Fruit fly (Drosophila melanogaster) whole organism, embryonic: ENCODE data around the gene CG4629.

Source experiments
- BtbVII ChIP-seq: fragments of 200-800 bp; sonication (Bioruptor generic); optimal IDR thresholded peaks from 3 replicates; lab custom pipeline; 2017; ENCODE audit warnings: missing biosample characterization, mild to moderate bottlenecking, missing genetic modification characterization
- CG10209 ChIP-seq: fragments of 200-800 bp; sonication (Bioruptor generic); optimal IDR thresholded peaks from 3 replicates; lab custom pipeline; 2017; ENCODE audit warnings: missing biosample characterization, mild to moderate bottlenecking, missing genetic modification characterization, missing genetic modification reagents
- CG11695 ChIP-seq: fragments of 200-800 bp; sonication (Bioruptor generic); IDR thresholded peaks from 3 replicates; pipeline ENCODE4 v1.3.6; 2022; ENCODE audit warnings: missing biosample characterization, missing genetic modification characterization
- CG13775 ChIP-seq: fragments of 200-800 bp; sonication (Bioruptor generic); optimal IDR thresholded peaks from 3 replicates; lab custom pipeline; 2017; ENCODE audit warnings: missing biosample characterization, mild to moderate bottlenecking, missing genetic modification characterization
- CG14050 ChIP-seq: fragments of 200-800 bp; sonication (Bioruptor generic); IDR thresholded peaks from 3 replicates; pipeline ENCODE4 v1.3.6; 2022; ENCODE audit warnings: missing biosample characterization, missing genetic modification characterization
- CG14667 ChIP-seq: fragments of 200-800 bp; sonication (Bioruptor generic); IDR thresholded peaks from 2 replicates; pipeline ENCODE4 v1.3.6; 2022; ENCODE audit warnings: missing biosample characterization, missing genetic modification characterization
- CG1529 ChIP-seq: fragments of 200-800 bp; sonication (Bioruptor generic); optimal IDR thresholded peaks from 3 replicates; lab custom pipeline; 2018; ENCODE audit warnings: missing biosample characterization, missing genetic modification characterization
- CG15479 ChIP-seq: fragments of 200-800 bp; sonication (Bioruptor generic); optimal IDR thresholded peaks from 3 replicates; lab custom pipeline; 2019; ENCODE audit warnings: missing biosample characterization, mild to moderate bottlenecking, missing genetic modification characterization, moderate library complexity
- CG17328 ChIP-seq: fragments of 200-800 bp; sonication (Bioruptor generic); IDR thresholded peaks from 2 replicates; pipeline ENCODE4 v1.3.6; 2022; ENCODE audit warnings: missing biosample characterization, missing genetic modification characterization
- CG17829 ChIP-seq: fragments of 200-800 bp; optimal IDR thresholded peaks from 2 replicates; lab custom pipeline; 2019; ENCODE audit warnings: missing biosample characterization, mild to moderate bottlenecking, missing genetic modification characterization, moderate library complexity
- CG18262 ChIP-seq: fragments of 200-800 bp; optimal IDR thresholded peaks from 3 replicates; lab custom pipeline; 2019; ENCODE audit warnings: missing biosample characterization, mild to moderate bottlenecking, missing genetic modification characterization, moderate library complexity
- CG18599 ChIP-seq: fragments of 200-800 bp; sonication (Bioruptor generic); optimal IDR thresholded peaks from 3 replicates; lab custom pipeline; 2017; ENCODE audit warnings: missing biosample characterization, missing genetic modification characterization, mild to moderate bottlenecking, moderate library complexity, missing genetic modification reagents
- CG2116 ChIP-seq: fragments of 200-800 bp; sonication (Bioruptor generic); optimal IDR thresholded peaks from 3 replicates; lab custom pipeline; 2018; ENCODE audit warnings: missing biosample characterization, mild to moderate bottlenecking, missing genetic modification characterization
- CG3163 ChIP-seq: fragments of 200-800 bp; sonication (Bioruptor generic); optimal IDR thresholded peaks from 3 replicates; lab custom pipeline; 2016; ENCODE audit warnings: missing biosample characterization, missing genetic modification characterization
- CG32532 ChIP-seq: fragments of 200-800 bp; sonication (Bioruptor generic); IDR thresholded peaks from 2 replicates; pipeline ENCODE4 v1.3.6; 2022; ENCODE audit warnings: missing biosample characterization, missing genetic modification characterization
- CG32767 ChIP-seq: fragments of 200-800 bp; sonication (Bioruptor generic); IDR thresholded peaks from 2 replicates; pipeline ENCODE4 v1.3.6; 2022; ENCODE audit warnings: missing biosample characterization, missing genetic modification characterization
- CG3407 ChIP-seq: fragments of 200-800 bp; sonication (Bioruptor generic); optimal IDR thresholded peaks from 2 replicates; lab custom pipeline; 2018; ENCODE audit warnings: missing biosample characterization, mild to moderate bottlenecking, missing genetic modification characterization
- CG7357 ChIP-seq: fragments of 200-800 bp; sonication (Bioruptor generic); IDR thresholded peaks from 3 replicates; pipeline ENCODE4 v1.3.6; 2022; ENCODE audit warnings: missing biosample characterization, missing genetic modification characterization
- CG7786 ChIP-seq: fragments of 200-800 bp; sonication (Bioruptor generic); optimal IDR thresholded peaks from 2 replicates; lab custom pipeline; 2016; ENCODE audit warnings: missing biosample characterization, missing genetic modification characterization
- CG7963 ChIP-seq: fragments of 200-800 bp; sonication (Bioruptor generic); IDR thresholded peaks from 3 replicates; pipeline ENCODE4 v1.3.6; 2022; ENCODE audit warnings: missing biosample characterization, missing genetic modification characterization; ENCODE audit not compliant: partially characterized antibody
- CkIIα-i1 ChIP-seq: fragments of 200-800 bp; sonication (Bioruptor generic); IDR thresholded peaks from 2 replicates; pipeline ENCODE4 v1.3.6; 2022; ENCODE audit warnings: missing biosample characterization, missing genetic modification characterization
- Dll ChIP-seq: fragments of 200-800 bp; sonication (Bioruptor generic); IDR thresholded peaks from 4 replicates; pipeline ENCODE4 v1.3.6; 2022; ENCODE audit warnings: missing biosample characterization, missing genetic modification characterization; ENCODE audit not compliant: partially characterized antibody
- E2f1 ChIP-seq: fragments of 200-800 bp; sonication (Bioruptor generic); IDR thresholded peaks from 2 replicates; pipeline ENCODE4 v1.3.6; 2022; ENCODE audit warnings: missing biosample characterization, missing genetic modification characterization
- Eip74EF ChIP-seq, 2 experiments: fragments of 200-800 bp in 1 of 2; fragments of >200 bp in 1 of 2; sonication (Bioruptor generic) in 1 of 2; optimal IDR thresholded peaks; 2 replicates each; lab custom pipeline; 2017 to 2019; ENCODE audit warnings: missing biosample characterization in 2 of 2, missing genetic modification characterization in 2 of 2, mild to moderate bottlenecking in 1 of 2, moderate library complexity in 1 of 2
- Ets65A ChIP-seq: fragments of 200-800 bp; sonication (Bioruptor generic); peaks from one replicate; lab custom pipeline; 2016; ENCODE audit warnings: missing biosample characterization, missing genetic modification characterization
- Pdp1 ChIP-seq, 2 experiments: fragments of 200-800 bp; sonication (Bioruptor generic); optimal IDR thresholded peaks; 3 replicates each; lab custom pipeline; 2016; ENCODE audit warnings: missing biosample characterization in 2 of 2, missing genetic modification characterization in 2 of 2, mild to moderate bottlenecking in 1 of 2, moderate library complexity in 1 of 2
- Taf1 ChIP-seq: fragments of 200-800 bp; sonication (Bioruptor generic); IDR thresholded peaks from 2 replicates; pipeline ENCODE4 v1.3.6; 2022; ENCODE audit warnings: missing biosample characterization, missing genetic modification characterization
- amos ChIP-seq: fragments of 200-800 bp; sonication (Bioruptor generic); IDR thresholded peaks from 2 replicates; pipeline ENCODE4 v1.3.6; 2022; ENCODE audit warnings: missing biosample characterization, missing genetic modification characterization; ENCODE audit not compliant: partially characterized antibody
- ash1 ChIP-seq: fragments of 200-800 bp; sonication (Bioruptor generic); optimal IDR thresholded peaks from 2 replicates; lab custom pipeline; 2018; ENCODE audit warnings: missing biosample characterization, mild to moderate bottlenecking, missing genetic modification characterization
- bowl ChIP-seq: fragments of 200-800 bp; sonication (Bioruptor generic); IDR thresholded peaks from 2 replicates; pipeline ENCODE4 v1.3.6; 2022; ENCODE audit warnings: missing biosample characterization, missing genetic modification characterization
- cad ChIP-seq: fragments of >200 bp; optimal IDR thresholded peaks from 2 replicates; lab custom pipeline; 2017; ENCODE audit warnings: missing biosample characterization, missing genetic modification characterization
- chinmo ChIP-seq: fragments of 200-800 bp; sonication (Bioruptor generic); IDR thresholded peaks from 4 replicates; pipeline ENCODE4 v1.3.6; 2022; ENCODE audit warnings: missing biosample characterization, missing genetic modification characterization; ENCODE audit not compliant: partially characterized antibody
- cwo ChIP-seq: fragments of 200-800 bp; sonication (Bioruptor generic); optimal IDR thresholded peaks from 3 replicates; lab custom pipeline; 2017; ENCODE audit warnings: missing biosample characterization, missing genetic modification characterization, mild to moderate bottlenecking, moderate library complexity, missing genetic modification reagents
- disco-r ChIP-seq: fragments of 200-800 bp; sonication (Bioruptor generic); optimal IDR thresholded peaks from 2 replicates; lab custom pipeline; 2016; ENCODE audit warnings: missing biosample characterization, missing genetic modification characterization
- dysf ChIP-seq: fragments of 200-800 bp; sonication (Bioruptor generic); IDR thresholded peaks from 3 replicates; pipeline ENCODE4 v1.3.6; 2022; ENCODE audit warnings: missing biosample characterization, missing genetic modification characterization
- gro ChIP-seq: fragments of 200-800 bp; sonication (Bioruptor generic); optimal IDR thresholded peaks from 2 replicates; lab custom pipeline; 2016; ENCODE audit warnings: missing biosample characterization, missing genetic modification characterization
- ind ChIP-seq: fragments of 200-800 bp; sonication (Bioruptor generic); optimal IDR thresholded peaks from 3 replicates; lab custom pipeline; 2016; ENCODE audit warnings: missing biosample characterization, missing genetic modification characterization
- inv ChIP-seq: fragments of 200-800 bp; sonication (Bioruptor generic); IDR thresholded peaks from 2 replicates; pipeline ENCODE4 v1.3.6; 2022; ENCODE audit warnings: missing biosample characterization, missing genetic modification characterization; ENCODE audit not compliant: partially characterized antibody
- jigr1 ChIP-seq: fragments of 200-800 bp; sonication (Bioruptor generic); IDR thresholded peaks from 3 replicates; pipeline ENCODE4 v1.3.6; 2022; ENCODE audit warnings: missing biosample characterization, missing genetic modification characterization
- onecut ChIP-seq: fragments of 200-800 bp; sonication (Bioruptor generic); IDR thresholded peaks from 2 replicates; pipeline ENCODE4 v1.3.6; 2022; ENCODE audit warnings: missing biosample characterization, missing genetic modification characterization
- pan ChIP-seq, 4 experiments: fragments of >200 bp in 3 of 4; fragments of 200-800 bp in 1 of 4; sonication (Bioruptor generic) in 1 of 4; optimal IDR thresholded peaks in 3 of 4; IDR thresholded peaks in 1 of 4; 2 replicates each; pipeline versions ENCODE4 v1.3.6 to Lab custom; 2017 to 2022; ENCODE audit warnings: missing biosample characterization in 2 of 4, missing genetic modification characterization in 2 of 4, mixed read lengths in 1 of 4
- pfk ChIP-seq: fragments of 200-800 bp; sonication (Bioruptor generic); optimal IDR thresholded peaks from 2 replicates; lab custom pipeline; 2018; ENCODE audit warnings: missing biosample characterization, mild to moderate bottlenecking, missing genetic modification characterization, moderate library complexity
- pnt ChIP-seq: fragments of 200-800 bp; sonication (Bioruptor generic); optimal IDR thresholded peaks from 3 replicates; lab custom pipeline; 2016; ENCODE audit warnings: missing biosample characterization, missing genetic modification characterization
- ranshi ChIP-seq: fragments of 200-800 bp; sonication (Bioruptor generic); IDR thresholded peaks from 2 replicates; pipeline ENCODE4 v1.3.6; 2022; ENCODE audit warnings: missing biosample characterization, missing genetic modification characterization
- slbo ChIP-seq: fragments of 200-800 bp; sonication (Bioruptor generic); IDR thresholded peaks from 2 replicates; pipeline ENCODE4 v1.3.6; 2022; ENCODE audit warnings: missing biosample characterization, missing genetic modification characterization
- slp2 ChIP-seq: fragments of 200-800 bp; sonication (Bioruptor generic); optimal IDR thresholded peaks from 2 replicates; lab custom pipeline; 2016; ENCODE audit warnings: missing biosample characterization, missing genetic modification characterization
- sna ChIP-seq: fragments of 200-800 bp; sonication (Bioruptor generic); IDR thresholded peaks from 2 replicates; pipeline ENCODE4 v1.3.6; 2022; ENCODE audit warnings: missing biosample characterization, missing genetic modification characterization; ENCODE audit not compliant: partially characterized antibody
- sug ChIP-seq: fragments of 200-800 bp; optimal IDR thresholded peaks from 2 replicates; lab custom pipeline; 2019; ENCODE audit warnings: missing biosample characterization, mild to moderate bottlenecking, missing genetic modification characterization, moderate library complexity
- unpg ChIP-seq: fragments of 200-800 bp; sonication (Bioruptor generic); optimal IDR thresholded peaks from 3 replicates; lab custom pipeline; 2018; ENCODE audit warnings: missing biosample characterization, mild to moderate bottlenecking, missing genetic modification characterization, moderate library complexity
- vvl ChIP-seq: fragments of 200-800 bp; sonication (Bioruptor generic); IDR thresholded peaks from 2 replicates; pipeline ENCODE4 v1.3.6; 2022; ENCODE audit warnings: missing biosample characterization, missing genetic modification characterization

CG4629 gene

DNA sequence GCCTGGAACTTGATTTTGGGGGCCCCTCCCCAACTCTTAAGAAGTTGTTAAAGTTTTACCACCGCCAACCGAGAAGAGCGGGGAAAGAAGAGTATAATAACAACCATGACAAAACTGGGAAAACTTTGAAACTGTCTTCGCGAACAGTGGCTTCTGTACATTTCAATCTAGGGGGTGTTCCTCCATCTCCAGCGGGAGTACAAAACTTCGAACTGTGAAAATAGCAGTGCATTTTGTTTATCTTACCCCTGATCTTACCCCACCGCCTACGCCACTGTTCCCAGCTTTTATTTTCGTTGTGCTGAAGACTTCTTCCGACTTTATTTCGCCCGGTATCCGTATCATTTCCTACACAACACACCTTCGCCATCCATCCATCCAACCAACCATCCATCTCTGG, 31.4 kb downstream of the CG4629 start (continued):
- no peak for TF ChIP-seq CG17829 (tag; lab: Kevin White, UChicago)
- peak; percentile 10 for TF ChIP-seq CG7786 (GFP tag; lab: Kevin White, UChicago)
- no peak for TF ChIP-seq chinmo (GFP tag; lab: Robert Waterston, UW)
- TF ChIP-seq ash1 (GFP tag; lab: Kevin White, UChicago), result no peak
- no peak for TF ChIP-seq CG15479 (GFP tag; lab: Kevin White, UChicago)
- TF ChIP-seq CG1529 (GFP tag; lab: Kevin White, UChicago), result no peak
- no peak for TF ChIP-seq sna (GFP tag; lab: Robert Waterston, UW)
- no peak for TF ChIP-seq slp2 (GFP tag; lab: Kevin White, UChicago)
- TF ChIP-seq unpg (GFP tag; lab: Kevin White, UChicago), result peak; percentile 29
- TF ChIP-seq sug (tag; lab: Kevin White, UChicago), result no peak
- TF ChIP-seq CkIIα-i1 (GFP tag; lab: Robert Waterston, UW), result no peak
- 0 out of 2 replicates have a peak, but pooled peaks have one; percentile 15 for TF ChIP-seq E2f1 (GFP tag; lab: Robert Waterston, UW)
- TF ChIP-seq CG17328 (GFP tag; lab: Robert Waterston, UW), result 0 out of 2 replicates have a peak, but pooled peaks have one; percentile 18
- TF ChIP-seq CG7357 (GFP tag; lab: Robert Waterston, UW), result 0 out of 3 replicates have a peak, but pooled peaks have one; percentile 20
- no peak for TF ChIP-seq cwo (GFP tag; lab: Kevin White, UChicago)
- no peak for TF ChIP-seq jigr1
- TF ChIP-seq BtbVII (GFP tag; lab: Kevin White, UChicago), result no peak
- no peak for TF ChIP-seq disco-r (GFP tag; lab: Kevin White, UChicago)
- TF ChIP-seq Pdp1 (GFP tag; optimal IDR thresholded peaks at IDR 0.05; lab: Kevin White, UChicago), result no peak
- TF ChIP-seq inv, result no peak
- TF ChIP-seq CG14050 (GFP tag; lab: Robert Waterston, UW), result no peak
- no peak for TF ChIP-seq pfk (GFP tag; lab: Kevin White, UChicago)
- TF ChIP-seq CG3163, result no peak
- peak; percentile 17 for TF ChIP-seq pnt (GFP tag; lab: Kevin White, UChicago)
- TF ChIP-seq CG10209 (GFP tag; lab: Kevin White, UChicago), result no peak
- TF ChIP-seq CG14667, result no peak
- peak; percentile 45 for TF ChIP-seq Ets65A
- peak; percentile 62 for TF ChIP-seq vvl (GFP tag; lab: Robert Waterston, UW)
- TF ChIP-seq CG11695 (GFP tag; lab: Robert Waterston, UW), result 0 out of 3 replicates have a peak, but pooled peaks have one; percentile 39
- TF ChIP-seq CG18599, result peak; percentile 40
- no peak for TF ChIP-seq CG32767 (GFP tag; lab: Robert Waterston, UW)
- no peak for TF ChIP-seq amos
- TF ChIP-seq ranshi (GFP tag; lab: Robert Waterston, UW), result no peak
- TF ChIP-seq slbo (GFP tag; lab: Robert Waterston, UW), result peak; percentile 67
- no peak for TF ChIP-seq gro (GFP tag; lab: Kevin White, UChicago)
- no peak for TF ChIP-seq pan (optimal IDR thresholded peaks at IDR 0.05; lab: Kevin White, UChicago)
- peak in 1 of 2 experiments; percentile 49 for TF ChIP-seq pan (GFP tag; optimal IDR thresholded peaks at IDR 0.05 in 1 of 2, IDR thresholded peaks at IDR 0.05 in 1 of 2)
- no peak for TF ChIP-seq CG2116 (GFP tag; lab: Kevin White, UChicago)
- TF ChIP-seq ind (GFP tag; lab: Kevin White, UChicago), result peak; percentile 10
- TF ChIP-seq CG18262, result no peak
- TF ChIP-seq CG7963 (GFP tag; lab: Robert Waterston, UW), result no peak
- TF ChIP-seq bowl (GFP tag; lab: Robert Waterston, UW), result no peak
- TF ChIP-seq onecut (GFP tag; lab: Robert Waterston, UW), result no peak
- TF ChIP-seq cad (GFP tag; lab: Kevin White, UChicago), result no peak
- TF ChIP-seq CG32532, result peak; percentile 67
- TF ChIP-seq dysf, result peak; percentile 65
- no peak for TF ChIP-seq CG3407 (GFP tag; lab: Kevin White, UChicago)
- TF ChIP-seq Eip74EF (GFP tag; optimal IDR thresholded peaks at IDR 0.05; lab: Kevin White, UChicago), result no peak
- TF ChIP-seq CG13775, result no peak
- no peak for TF ChIP-seq Taf1
- TF ChIP-seq Dll (GFP tag; lab: Robert Waterston, UW), result no peak
